Worm (Caenorhabditis elegans) whole organism, L4 larva: ENCODE data around the gene sop-2.

ENCODE experiments used
- ama-1 ChIP-seq: fragments of 150-350 bp; optimal IDR thresholded peaks from 2 replicates; lab custom pipeline; 2014; ENCODE audit warnings: inconsistent platforms, mixed read lengths
- egl-27 ChIP-seq: sonication (generic microtip); optimal IDR thresholded peaks from 3 replicates; lab custom pipeline; 2017; ENCODE audit warnings: missing biosample characterization, missing genetic modification reagents, missing genetic modification characterization
- lin-13 ChIP-seq: fragments of 150-350 bp; optimal IDR thresholded peaks from 2 replicates; lab custom pipeline; 2014; ENCODE audit warnings: missing biosample characterization, missing genetic modification reagents, missing genetic modification characterization
- nhr-76 ChIP-seq: fragments of 150-350 bp; optimal IDR thresholded peaks from 2 replicates; lab custom pipeline; 2014; ENCODE audit warnings: missing biosample characterization, missing genetic modification characterization

DNA sequence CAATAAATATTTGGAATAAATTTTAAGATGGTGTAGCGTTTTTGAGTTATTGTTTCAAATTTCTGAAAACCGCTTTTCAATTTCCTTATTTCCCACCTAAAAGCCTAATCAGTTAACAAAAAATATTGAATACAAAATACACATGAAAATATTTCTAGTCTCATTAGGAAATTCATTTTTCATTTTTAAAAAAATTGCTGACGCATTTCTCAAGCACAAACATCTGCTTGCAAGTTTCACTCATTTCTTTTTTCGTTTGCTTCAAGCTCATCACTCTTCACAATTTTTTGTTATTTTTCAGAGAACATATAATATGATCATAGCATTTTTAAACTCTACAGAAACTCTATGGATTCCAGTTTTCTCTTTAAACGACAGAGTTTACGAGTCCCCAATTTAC lies 48.2 kb downstream of the sop-2 start, which contains the start of gene sre-41:
- TF ChIP-seq lin-13 (GFP tag; lab: Kevin White, UChicago) (no peak), ama-1 (lab: Kevin White, UChicago) (no peak), egl-27 (tag; lab: Kevin White, UChicago) (no peak), nhr-76 (tag; lab: Kevin White, UChicago) (no peak)
